Fruit fly (Drosophila melanogaster) whole organism, embryonic: ENCODE results near the gene Osi19.

ENCODE experiments used
- Atf-2 ChIP-seq: fragments of 200-800 bp; sonication (Bioruptor generic); optimal IDR thresholded peaks from 2 replicates; lab custom pipeline; 2016; ENCODE audit warnings: missing biosample characterization, missing genetic modification characterization
- BtbVII ChIP-seq: fragments of 200-800 bp; sonication (Bioruptor generic); optimal IDR thresholded peaks from 3 replicates; lab custom pipeline; 2017; ENCODE audit warnings: missing biosample characterization, mild to moderate bottlenecking, missing genetic modification characterization
- Bteb2 ChIP-seq: fragments of 200-800 bp; sonication (Bioruptor generic); optimal IDR thresholded peaks from 2 replicates; lab custom pipeline; 2016; ENCODE audit warnings: missing biosample characterization, missing genetic modification characterization
- CG10209 ChIP-seq: fragments of 200-800 bp; sonication (Bioruptor generic); optimal IDR thresholded peaks from 3 replicates; lab custom pipeline; 2017; ENCODE audit warnings: missing biosample characterization, mild to moderate bottlenecking, missing genetic modification characterization, missing genetic modification reagents
- CG10979 ChIP-seq: fragments of 200-800 bp; sonication (Bioruptor generic); optimal IDR thresholded peaks from 2 replicates; lab custom pipeline; 2018; ENCODE audit warnings: missing biosample characterization, mild to moderate bottlenecking, missing genetic modification characterization, moderate library complexity
- CG11456 ChIP-seq: fragments of 200-800 bp; sonication (Bioruptor generic); IDR thresholded peaks from 3 replicates; pipeline ENCODE4 v1.3.6; 2022; ENCODE audit warnings: missing biosample characterization, missing genetic modification characterization
- CG11504 ChIP-seq: fragments of 200-800 bp; sonication (Bioruptor generic); optimal IDR thresholded peaks from 3 replicates; lab custom pipeline; 2019; ENCODE audit warnings: missing biosample characterization, mild to moderate bottlenecking, missing genetic modification characterization, moderate library complexity
- CG11696 ChIP-seq: fragments of 200-800 bp; sonication (Bioruptor generic); IDR thresholded peaks from 2 replicates; pipeline ENCODE4 v1.3.6; 2022; ENCODE audit warnings: missing biosample characterization, missing genetic modification characterization
- CG12236 ChIP-seq: fragments of 200-800 bp; sonication (Bioruptor generic); optimal IDR thresholded peaks from 2 replicates; lab custom pipeline; 2016; ENCODE audit warnings: missing biosample characterization, missing genetic modification characterization
- CG13424 ChIP-seq: fragments of 200-800 bp; sonication (Bioruptor generic); optimal IDR thresholded peaks from 2 replicates; lab custom pipeline; 2019; ENCODE audit warnings: missing biosample characterization, mild to moderate bottlenecking, missing genetic modification characterization, moderate library complexity
- CG13775 ChIP-seq: fragments of 200-800 bp; sonication (Bioruptor generic); optimal IDR thresholded peaks from 3 replicates; lab custom pipeline; 2017; ENCODE audit warnings: missing biosample characterization, mild to moderate bottlenecking, missing genetic modification characterization
- CG14710 ChIP-seq: fragments of 200-800 bp; sonication (Bioruptor generic); optimal IDR thresholded peaks from 3 replicates; lab custom pipeline; 2019; ENCODE audit warnings: missing biosample characterization, mild to moderate bottlenecking, missing genetic modification characterization, moderate library complexity
- CG17186 ChIP-seq: fragments of 200-800 bp; sonication (Bioruptor generic); optimal IDR thresholded peaks from 3 replicates; lab custom pipeline; 2017; ENCODE audit warnings: missing biosample characterization, missing genetic modification reagents, missing genetic modification characterization
- CG17385 ChIP-seq: fragments of 200-800 bp; sonication (Bioruptor generic); optimal IDR thresholded peaks from 3 replicates; lab custom pipeline; 2018; ENCODE audit warnings: missing biosample characterization, mild to moderate bottlenecking, missing genetic modification characterization
- CG17612 ChIP-seq: fragments of 200-800 bp; sonication (Bioruptor generic); IDR thresholded peaks from 2 replicates; pipeline ENCODE4 v1.3.6; 2022; ENCODE audit warnings: missing biosample characterization, missing genetic modification characterization
- CG18619 ChIP-seq: fragments of 200-800 bp; sonication (Bioruptor generic); optimal IDR thresholded peaks from 3 replicates; lab custom pipeline; 2017; ENCODE audit warnings: missing biosample characterization, mild to moderate bottlenecking, missing genetic modification characterization
- CG2678 ChIP-seq: fragments of 200-800 bp; sonication (Bioruptor generic); optimal IDR thresholded peaks from 3 replicates; lab custom pipeline; 2019; ENCODE audit warnings: missing biosample characterization, mild to moderate bottlenecking, missing genetic modification characterization, moderate library complexity
- CG2875 ChIP-seq: fragments of 200-800 bp; sonication (Bioruptor generic); optimal IDR thresholded peaks from 2 replicates; lab custom pipeline; 2017; ENCODE audit warnings: missing biosample characterization, mild to moderate bottlenecking, missing genetic modification characterization, missing genetic modification reagents
- CG31365 ChIP-seq: fragments of 200-800 bp; sonication (Bioruptor generic); optimal IDR thresholded peaks from 2 replicates; lab custom pipeline; 2018; ENCODE audit warnings: missing biosample characterization, mild to moderate bottlenecking, missing genetic modification characterization
- CG31441 ChIP-seq: fragments of 200-800 bp; sonication (Bioruptor generic); IDR thresholded peaks from 2 replicates; pipeline ENCODE4 v1.3.6; 2022; ENCODE audit warnings: missing biosample characterization, missing genetic modification characterization
- CG3838 ChIP-seq: fragments of 200-800 bp; sonication (Bioruptor generic); optimal IDR thresholded peaks from 3 replicates; lab custom pipeline; 2016; ENCODE audit warnings: missing biosample characterization, missing genetic modification characterization
- CG4404 ChIP-seq: fragments of 200-800 bp; sonication (Bioruptor generic); IDR thresholded peaks from 2 replicates; pipeline ENCODE4 v1.3.6; 2022; ENCODE audit warnings: missing biosample characterization, missing genetic modification characterization
- CG7786 ChIP-seq: fragments of 200-800 bp; sonication (Bioruptor generic); optimal IDR thresholded peaks from 2 replicates; lab custom pipeline; 2016; ENCODE audit warnings: missing biosample characterization, missing genetic modification characterization
- CG8281 ChIP-seq: fragments of 200-800 bp; sonication (Bioruptor generic); optimal IDR thresholded peaks from 2 replicates; lab custom pipeline; 2018; ENCODE audit warnings: missing biosample characterization, mild to moderate bottlenecking, missing genetic modification characterization, moderate library complexity
- CG8388 ChIP-seq: fragments of 200-800 bp; sonication (Bioruptor generic); optimal IDR thresholded peaks from 2 replicates; lab custom pipeline; 2019; ENCODE audit warnings: missing biosample characterization, mild to moderate bottlenecking, missing genetic modification characterization, moderate library complexity
- CG9727 ChIP-seq: fragments of 200-800 bp; sonication (Bioruptor generic); optimal IDR thresholded peaks from 3 replicates; lab custom pipeline; 2017; ENCODE audit warnings: missing biosample characterization, mild to moderate bottlenecking, missing genetic modification characterization
- CoRest ChIP-seq: fragments of 200-800 bp; sonication (Bioruptor generic); optimal IDR thresholded peaks from 3 replicates; lab custom pipeline; 2018; ENCODE audit warnings: missing biosample characterization, mild to moderate bottlenecking, missing genetic modification characterization, moderate library complexity
- D19A ChIP-seq: fragments of 200-800 bp; optimal IDR thresholded peaks from 3 replicates; lab custom pipeline; 2019; ENCODE audit warnings: missing biosample characterization, mild to moderate bottlenecking, missing genetic modification characterization, moderate library complexity
- Dek ChIP-seq: fragments of 200-800 bp; sonication (Bioruptor generic); optimal IDR thresholded peaks from 3 replicates; lab custom pipeline; 2019; ENCODE audit warnings: missing biosample characterization, mild to moderate bottlenecking, missing genetic modification characterization, moderate library complexity
- E2f2 ChIP-seq: fragments of 200-800 bp; sonication (Bioruptor generic); IDR thresholded peaks from 2 replicates; pipeline ENCODE4 v1.3.6; 2022; ENCODE audit warnings: missing biosample characterization, missing genetic modification characterization
- Fer2 ChIP-seq: fragments of 200-800 bp; sonication (Bioruptor generic); optimal IDR thresholded peaks from 2 replicates; lab custom pipeline; 2018; ENCODE audit warnings: missing biosample characterization, mild to moderate bottlenecking, missing genetic modification characterization, moderate library complexity
- Hey ChIP-seq: fragments of 200-800 bp; sonication (Bioruptor generic); optimal IDR thresholded peaks from 3 replicates; lab custom pipeline; 2018; ENCODE audit warnings: missing biosample characterization, mild to moderate bottlenecking, missing genetic modification characterization
- HmgZ ChIP-seq: fragments of 200-800 bp; sonication (Bioruptor generic); optimal IDR thresholded peaks from 2 replicates; lab custom pipeline; 2018; ENCODE audit warnings: missing biosample characterization, mild to moderate bottlenecking, missing genetic modification characterization
- Myb ChIP-seq: fragments of 200-800 bp; sonication (Bioruptor generic); optimal IDR thresholded peaks from 2 replicates; lab custom pipeline; 2016; ENCODE audit warnings: missing biosample characterization, missing genetic modification characterization
- Nf-YA ChIP-seq: fragments of 200-800 bp; sonication (Bioruptor generic); IDR thresholded peaks from 2 replicates; pipeline ENCODE4 v1.3.6; 2022; ENCODE audit warnings: missing biosample characterization, missing genetic modification characterization
- Ptx1 ChIP-seq: fragments of 200-800 bp; sonication (Bioruptor generic); IDR thresholded peaks from 2 replicates; pipeline ENCODE4 v1.3.6; 2022; ENCODE audit warnings: missing biosample characterization, missing genetic modification characterization
- Sin3A ChIP-seq: fragments of >200 bp; optimal IDR thresholded peaks from 2 replicates; lab custom pipeline; 2018
- Trl ChIP-seq, 3 experiments: fragments of >200 bp in 2 of 3; fragments of 200-800 bp in 1 of 3; sonication (Bioruptor generic) in 1 of 3; optimal IDR thresholded peaks; 2 replicates in 1 of 3; 3 replicates in 2 of 3; lab custom pipeline; 2016 to 2017; ENCODE audit warnings: missing biosample characterization in 1 of 3, missing genetic modification characterization in 1 of 3
- Usf ChIP-seq: fragments of 200-800 bp; sonication (Bioruptor generic); optimal IDR thresholded peaks from 2 replicates; lab custom pipeline; 2017; ENCODE audit warnings: missing genotype, missing biosample characterization, missing genetic modification characterization
- al ChIP-seq: fragments of 200-800 bp; sonication (Bioruptor generic); IDR thresholded peaks from 2 replicates; pipeline ENCODE4 v1.3.6; 2022; ENCODE audit warnings: missing biosample characterization, missing genetic modification characterization
- ap ChIP-seq: fragments of 200-800 bp; sonication (Bioruptor generic); IDR thresholded peaks from 2 replicates; pipeline ENCODE4 v1.3.6; 2022; ENCODE audit warnings: missing biosample characterization, missing genetic modification characterization
- cad ChIP-seq: fragments of >200 bp; optimal IDR thresholded peaks from 2 replicates; lab custom pipeline; 2017; ENCODE audit warnings: missing biosample characterization, missing genetic modification characterization
- nau ChIP-seq: fragments of 200-800 bp; sonication (Bioruptor generic); optimal IDR thresholded peaks from 3 replicates; lab custom pipeline; 2017; ENCODE audit warnings: missing biosample characterization, mild to moderate bottlenecking, missing genetic modification characterization, missing genetic modification reagents
- nerfin-1 ChIP-seq: fragments of 200-800 bp; sonication (Bioruptor generic); optimal IDR thresholded peaks from 3 replicates; lab custom pipeline; 2019; ENCODE audit warnings: missing biosample characterization, mild to moderate bottlenecking, missing genetic modification characterization, moderate library complexity
- pho ChIP-seq: fragments of 200-800 bp; sonication (Bioruptor generic); optimal IDR thresholded peaks from 2 replicates; lab custom pipeline; 2016; ENCODE audit warnings: missing biosample characterization, missing genetic modification characterization
- pzg ChIP-seq: fragments of 200-800 bp; sonication (Bioruptor generic); optimal IDR thresholded peaks from 3 replicates; lab custom pipeline; 2018; ENCODE audit warnings: missing biosample characterization, mild to moderate bottlenecking, missing genetic modification characterization, moderate library complexity
- slp2 ChIP-seq: fragments of 200-800 bp; sonication (Bioruptor generic); optimal IDR thresholded peaks from 2 replicates; lab custom pipeline; 2016; ENCODE audit warnings: missing biosample characterization, missing genetic modification characterization
- tin ChIP-seq: fragments of 200-800 bp; sonication (Bioruptor generic); optimal IDR thresholded peaks from 3 replicates; lab custom pipeline; 2016; ENCODE audit warnings: missing biosample characterization, missing genetic modification characterization

Gene Osi19

dm6 chr3R:6352893-6353623, 17.9 kb downstream of the Osi19 start (continued):
- TF ChIP-seq CG8281 (tag; lab: Kevin White, UChicago) (peak; percentile 25), Ptx1 (GFP tag; lab: Robert Waterston, UW) (0 out of 2 replicates have a peak, but pooled peaks have one; percentile 12), Atf-2 (GFP tag; lab: Kevin White, UChicago) (no peak), CG13424 (peak; percentile 57), CG2875 (peak; percentile 26), Sin3A (lab: Kevin White, UChicago) (no peak), CG10979 (tag; lab: Kevin White, UChicago) (peak; percentile 38), cad (GFP tag; lab: Kevin White, UChicago) (no peak), CG18619 (GFP tag; lab: Kevin White, UChicago) (peak; percentile 41), CG14710 (tag; lab: Kevin White, UChicago) (peak; percentile 17), CG11456 (GFP tag; lab: Robert Waterston, UW) (no peak), CG11504 (tag; lab: Kevin White, UChicago) (peak; percentile 72), CG13775 (GFP tag; lab: Kevin White, UChicago) (no peak), CG4404 (GFP tag; lab: Robert Waterston, UW) (no peak), CG2678 (tag; lab: Kevin White, UChicago) (peak; percentile 65), ap (GFP tag; lab: Robert Waterston, UW) (0 out of 2 replicates have a peak, but pooled peaks have one; percentile 29), CG31441 (GFP tag; lab: Robert Waterston, UW) (peak; percentile 29; the same call in 1 of the 2 replicates), Trl (optimal IDR thresholded peaks at IDR 0.05; lab: Kevin White, UChicago) (peak in 1 of 2 experiments; percentile 37), Trl (GFP tag; optimal IDR thresholded peaks at IDR 0.05; lab: Kevin White, UChicago) (no peak), CG10209 (GFP tag; lab: Kevin White, UChicago) (peak; percentile 40), Usf (GFP tag; lab: Kevin White, UChicago) (no peak), CG17612 (GFP tag; lab: Robert Waterston, UW) (no peak), CG17385 (peak; percentile 7), Dek (no peak), CG31365 (tag; lab: Kevin White, UChicago) (no peak), nau (GFP tag; lab: Kevin White, UChicago) (peak; percentile 33), CG17186 (GFP tag; lab: Kevin White, UChicago) (no peak), al (GFP tag; lab: Robert Waterston, UW) (no peak), CG8388 (GFP tag; lab: Kevin White, UChicago) (peak; percentile 5), Hey (no peak), Bteb2 (GFP tag; lab: Kevin White, UChicago) (no peak), Fer2 (tag; lab: Kevin White, UChicago) (no peak), nerfin-1 (tag; lab: Kevin White, UChicago) (peak; percentile 35), CG11696 (GFP tag; lab: Robert Waterston, UW) (peak; percentile 68), pzg (GFP tag; lab: Kevin White, UChicago) (no peak), Myb (GFP tag; lab: Kevin White, UChicago) (no peak)

- TF ChIP-seq E2f2 (GFP tag; lab: Robert Waterston, UW) (peak; percentile 53; the same call in 1 of the 2 replicates), CG12236 (GFP tag; lab: Kevin White, UChicago) (peak; percentile 65), slp2 (GFP tag; lab: Kevin White, UChicago) (peak; percentile 48), CG3838 (GFP tag; lab: Kevin White, UChicago) (peak; percentile 79), Nf-YA (GFP tag; lab: Robert Waterston, UW) (no peak), pho (GFP tag; lab: Kevin White, UChicago) (peak; percentile 56), CG7786 (GFP tag; lab: Kevin White, UChicago) (peak; percentile 48), D19A (peak; percentile 99), CG9727 (peak; percentile 86), tin (peak; percentile 62), HmgZ (tag; lab: Kevin White, UChicago) (peak; percentile 51), CoRest (tag; lab: Kevin White, UChicago) (peak; percentile 90), BtbVII (GFP tag; lab: Kevin White, UChicago) (peak; percentile 83)
Measured at dm6 chr3R:6353624-6354352, 18.6 kb downstream of the Osi19 start.
